Worm (Caenorhabditis elegans) whole organism, L4 larva: ENCODE measurements around the gene D1086.11.
A peak's percentile ranks its signal among the peaks of the same experiment; 100 is the strongest.

Source experiments
- D1046.2 ChIP-seq: fragments of 200-800 bp; sonication (Bioruptor generic); IDR thresholded peaks from 2 replicates; pipeline ENCODE4 v1.3.6; 2022; ENCODE audit warnings: missing genetic modification characterization, missing compliant biosample characterization
- F10B5.3 ChIP-seq: sonication (generic microtip); optimal IDR thresholded peaks from 2 replicates; lab custom pipeline; 2016; ENCODE audit warnings: mild to moderate bottlenecking, missing genetic modification characterization, missing compliant biosample characterization
- F26F4.8 ChIP-seq: fragments of 200-800 bp; sonication (Bioruptor generic); conservative IDR thresholded peaks from 2 replicates; pipeline ENCODE4 v1.3.6; 2022; ENCODE audit warnings: missing genetic modification characterization, missing compliant biosample characterization
- F37D6.2 ChIP-seq: sonication (generic microtip); optimal IDR thresholded peaks from 2 replicates; lab custom pipeline; 2016; ENCODE audit warnings: mild to moderate bottlenecking, missing genetic modification characterization, missing compliant biosample characterization
- F44E2.7 ChIP-seq: fragments of 200-800 bp; sonication (Bioruptor generic); IDR thresholded peaks from 2 replicates; pipeline ENCODE4 v2.1.2; 2022; ENCODE audit warnings: missing genetic modification characterization, missing compliant biosample characterization
- F49E8.2 ChIP-seq: sonication (generic microtip); optimal IDR thresholded peaks from 2 replicates; lab custom pipeline; 2016; ENCODE audit warnings: missing compliant biosample characterization, mild to moderate bottlenecking, missing genetic modification characterization, borderline replicate concordance
- T20F7.1 ChIP-seq: fragments of 200-800 bp; sonication (Bioruptor generic); optimal IDR thresholded peaks from 2 replicates; lab custom pipeline; 2018; ENCODE audit warnings: mild to moderate bottlenecking, missing genetic modification characterization, missing compliant biosample characterization
- T26A8.4 ChIP-seq: fragments of 200-800 bp; sonication (Bioruptor generic); IDR thresholded peaks from 2 replicates; pipeline ENCODE4 v1.3.6; 2022; ENCODE audit warnings: missing genetic modification characterization, missing compliant biosample characterization
- Y48G9A.11 ChIP-seq: fragments of 200-800 bp; sonication (Bioruptor generic); IDR thresholded peaks from 2 replicates; pipeline ENCODE4 v1.3.6; 2022; ENCODE audit warnings: missing genetic modification reagents, missing genetic modification characterization, missing compliant biosample characterization
- Y75B8A.6 ChIP-seq: fragments of 200-800 bp; sonication (Bioruptor generic); IDR thresholded peaks from 2 replicates; pipeline ENCODE4 v1.3.6; 2022; ENCODE audit warnings: missing genetic modification reagents, missing genetic modification characterization, missing compliant biosample characterization
- ama-1 ChIP-seq: fragments of 150-350 bp; optimal IDR thresholded peaks from 2 replicates; lab custom pipeline; 2014; ENCODE audit warnings: inconsistent platforms, mixed read lengths
- attf-4 ChIP-seq: sonication (generic microtip); optimal IDR thresholded peaks from 3 replicates; lab custom pipeline; 2017; ENCODE audit warnings: missing biosample characterization, missing genetic modification characterization
- ceh-62 ChIP-seq: sonication (generic microtip); optimal IDR thresholded peaks from 2 replicates; lab custom pipeline; 2017; ENCODE audit warnings: missing biosample characterization, missing genetic modification characterization
- ctbp-1 ChIP-seq: fragments of 200-800 bp; sonication (Bioruptor generic); IDR thresholded peaks from 2 replicates; pipeline ENCODE4 v1.3.6; 2022; ENCODE audit warnings: missing genetic modification reagents, missing genetic modification characterization, missing compliant biosample characterization
- daf-16 ChIP-seq, 3 experiments: sonication (generic microtip); optimal IDR thresholded peaks; 2 replicates each; lab custom pipeline; 2016 to 2017; ENCODE audit warnings: missing genetic modification characterization in 3 of 3, missing genetic modification reagents in 3 of 3, mild to moderate bottlenecking in 2 of 3, missing compliant biosample characterization in 2 of 3, missing biosample characterization in 1 of 3, moderate library complexity in 1 of 3
- daf-19 ChIP-seq: fragments of 200-800 bp; sonication (Bioruptor generic); conservative IDR thresholded peaks from 2 replicates; pipeline ENCODE4 v1.3.6; 2022; ENCODE audit warnings: missing genetic modification characterization, missing compliant biosample characterization
- dmd-6 ChIP-seq: fragments of 200-800 bp; sonication (Bioruptor generic); IDR thresholded peaks from 2 replicates; pipeline ENCODE4 v1.3.6; 2022; ENCODE audit warnings: missing genetic modification reagents, missing genetic modification characterization, missing compliant biosample characterization
- dmd-8 ChIP-seq: fragments of 200-800 bp; sonication (Bioruptor generic); IDR thresholded peaks from 2 replicates; pipeline ENCODE4 v1.3.6; 2022; ENCODE audit warnings: missing genetic modification characterization, missing compliant biosample characterization
- dmd-9 ChIP-seq: fragments of 200-800 bp; sonication (Bioruptor generic); IDR thresholded peaks from 2 replicates; pipeline ENCODE4 v1.3.6; 2022; ENCODE audit warnings: missing genetic modification reagents, missing genetic modification characterization, missing compliant biosample characterization
- duxl-1 ChIP-seq: sonication (generic microtip); optimal IDR thresholded peaks from 2 replicates; lab custom pipeline; 2016; ENCODE audit warnings: mild to moderate bottlenecking, missing genetic modification characterization, moderate library complexity, missing compliant biosample characterization; ENCODE audit not compliant: poor library complexity
- egl-27 ChIP-seq: sonication (generic microtip); optimal IDR thresholded peaks from 3 replicates; lab custom pipeline; 2017; ENCODE audit warnings: missing biosample characterization, missing genetic modification reagents, missing genetic modification characterization
- fkh-10 ChIP-seq: fragments of 150-350 bp; optimal IDR thresholded peaks from 2 replicates; lab custom pipeline; 2014; ENCODE audit warnings: missing biosample characterization, missing genetic modification reagents, missing genetic modification characterization
- gei-8 ChIP-seq: fragments of 200-800 bp; sonication (Bioruptor generic); optimal IDR thresholded peaks from 2 replicates; lab custom pipeline; 2018; ENCODE audit warnings: mild to moderate bottlenecking, missing genetic modification characterization, missing compliant biosample characterization
- hlh-11 ChIP-seq: fragments of 200-800 bp; sonication (Bioruptor generic); optimal IDR thresholded peaks from 2 replicates; lab custom pipeline; 2018; ENCODE audit warnings: mild to moderate bottlenecking, missing genetic modification characterization, missing compliant biosample characterization
- hmg-1.1 ChIP-seq: fragments of 200-800 bp; sonication (Bioruptor generic); IDR thresholded peaks from 2 replicates; pipeline ENCODE4 v1.3.6; 2022; ENCODE audit warnings: missing genetic modification reagents, missing genetic modification characterization, missing compliant biosample characterization
- lim-7 ChIP-seq: fragments of 200-800 bp; sonication (Bioruptor generic); IDR thresholded peaks from 2 replicates; pipeline ENCODE4 v1.3.6; 2022; ENCODE audit warnings: missing genetic modification characterization, missing compliant biosample characterization
- lin-1 ChIP-seq: fragments of 200-800 bp; sonication (Bioruptor generic); IDR thresholded peaks from 2 replicates; pipeline ENCODE4 v1.3.6; 2022; ENCODE audit warnings: missing genetic modification reagents, missing genetic modification characterization, missing compliant biosample characterization
- lin-13 ChIP-seq: fragments of 150-350 bp; optimal IDR thresholded peaks from 2 replicates; lab custom pipeline; 2014; ENCODE audit warnings: missing biosample characterization, missing genetic modification reagents, missing genetic modification characterization
- lin-29 ChIP-seq: fragments of 200-800 bp; sonication (Bioruptor generic); IDR thresholded peaks from 2 replicates; pipeline ENCODE4 v1.3.6; 2022; ENCODE audit warnings: missing genetic modification reagents, missing genetic modification characterization, missing compliant biosample characterization
- lin-38 ChIP-seq: fragments of 200-800 bp; sonication (Bioruptor generic); IDR thresholded peaks from 2 replicates; pipeline ENCODE4 v1.3.6; 2022; ENCODE audit warnings: missing genetic modification reagents, missing genetic modification characterization, missing compliant biosample characterization
- lir-3 ChIP-seq: sonication (generic microtip); optimal IDR thresholded peaks from 2 replicates; lab custom pipeline; 2016; ENCODE audit warnings: mild to moderate bottlenecking, missing genetic modification characterization, missing compliant biosample characterization
- lsy-2 ChIP-seq, 2 experiments: fragments of 150-350 bp in 1 of 2; sonication (generic microtip) in 1 of 2; optimal IDR thresholded peaks; 2 replicates each; lab custom pipeline; 2014 to 2017; ENCODE audit warnings: missing biosample characterization in 2 of 2, missing genetic modification characterization in 2 of 2
- mxl-2 ChIP-seq: fragments of 200-800 bp; sonication (Bioruptor generic); conservative IDR thresholded peaks from 2 replicates; pipeline ENCODE4 v1.3.6; 2022; ENCODE audit warnings: missing genetic modification reagents, missing genetic modification characterization, missing compliant biosample characterization
- mxl-3 ChIP-seq: fragments of 200-800 bp; sonication (Bioruptor generic); optimal IDR thresholded peaks from 2 replicates; lab custom pipeline; 2018; ENCODE audit warnings: mild to moderate bottlenecking, missing genetic modification characterization, missing compliant biosample characterization
- nhr-102 ChIP-seq: sonication (generic microtip); optimal IDR thresholded peaks from 2 replicates; lab custom pipeline; 2016; ENCODE audit warnings: mild to moderate bottlenecking, missing genetic modification characterization, moderate library complexity, missing compliant biosample characterization
- nhr-41 ChIP-seq: fragments of 200-800 bp; sonication (Bioruptor generic); IDR thresholded peaks from 2 replicates; pipeline ENCODE4 v1.3.6; 2022; ENCODE audit warnings: missing genetic modification reagents, missing genetic modification characterization, missing compliant biosample characterization
- pha-4 ChIP-seq, 2 experiments: fragments of 150-350 bp in 1 of 2; fragments of 200-800 bp in 1 of 2; sonication (Bioruptor generic) in 1 of 2; IDR thresholded peaks in 1 of 2; optimal IDR thresholded peaks in 1 of 2; 2 replicates each; pipeline versions ENCODE4 v1.3.6 to Lab custom; 2014 to 2022; ENCODE audit warnings: missing genetic modification characterization in 2 of 2, missing genetic modification reagents in 2 of 2, missing biosample characterization in 1 of 2, missing compliant biosample characterization in 1 of 2
- php-3 ChIP-seq: fragments of 200-800 bp; sonication (Bioruptor generic); IDR thresholded peaks from 2 replicates; pipeline ENCODE4 v1.3.6; 2022; ENCODE audit warnings: missing genetic modification reagents, missing genetic modification characterization, missing compliant biosample characterization
- rbr-2 ChIP-seq: sonication (generic microtip); optimal IDR thresholded peaks from 2 replicates; lab custom pipeline; 2016; ENCODE audit warnings: missing genotype, missing genetic modification characterization, missing compliant biosample characterization
- skn-1 ChIP-seq: fragments of 150-350 bp; optimal IDR thresholded peaks from 2 replicates; lab custom pipeline; 2014; ENCODE audit warnings: missing biosample characterization, missing genetic modification characterization
- snpc-1.2 ChIP-seq: fragments of 200-800 bp; sonication (Bioruptor generic); IDR thresholded peaks from 2 replicates; pipeline ENCODE4 v1.3.6; 2022; ENCODE audit warnings: missing genetic modification reagents, missing genetic modification characterization, missing compliant biosample characterization
- snpc-4 ChIP-seq: fragments of 150-350 bp; optimal IDR thresholded peaks from 2 replicates; lab custom pipeline; 2014; ENCODE audit warnings: missing biosample characterization, missing genetic modification characterization
- spr-1 ChIP-seq: sonication (generic microtip); optimal IDR thresholded peaks from 2 replicates; lab custom pipeline; 2016; ENCODE audit warnings: mild to moderate bottlenecking, missing genetic modification characterization, missing compliant biosample characterization
- spr-3 ChIP-seq: fragments of 200-800 bp; sonication (Bioruptor generic); optimal IDR thresholded peaks from 2 replicates; lab custom pipeline; 2018; ENCODE audit warnings: mild to moderate bottlenecking, missing genetic modification characterization, missing compliant biosample characterization
- unc-62 ChIP-seq, 3 experiments: fragments of 150-350 bp in 1 of 3; sonication (generic microtip); optimal IDR thresholded peaks in 2 of 3; peaks in 1 of 3; 1 replicate in 1 of 3; 2 replicates in 2 of 3; lab custom pipeline; 2014 to 2017; ENCODE audit warnings: missing biosample characterization in 3 of 3, missing genetic modification characterization in 3 of 3, missing genetic modification reagents in 3 of 3, missing genotype in 1 of 3

Gene D1086.11

DNA sequence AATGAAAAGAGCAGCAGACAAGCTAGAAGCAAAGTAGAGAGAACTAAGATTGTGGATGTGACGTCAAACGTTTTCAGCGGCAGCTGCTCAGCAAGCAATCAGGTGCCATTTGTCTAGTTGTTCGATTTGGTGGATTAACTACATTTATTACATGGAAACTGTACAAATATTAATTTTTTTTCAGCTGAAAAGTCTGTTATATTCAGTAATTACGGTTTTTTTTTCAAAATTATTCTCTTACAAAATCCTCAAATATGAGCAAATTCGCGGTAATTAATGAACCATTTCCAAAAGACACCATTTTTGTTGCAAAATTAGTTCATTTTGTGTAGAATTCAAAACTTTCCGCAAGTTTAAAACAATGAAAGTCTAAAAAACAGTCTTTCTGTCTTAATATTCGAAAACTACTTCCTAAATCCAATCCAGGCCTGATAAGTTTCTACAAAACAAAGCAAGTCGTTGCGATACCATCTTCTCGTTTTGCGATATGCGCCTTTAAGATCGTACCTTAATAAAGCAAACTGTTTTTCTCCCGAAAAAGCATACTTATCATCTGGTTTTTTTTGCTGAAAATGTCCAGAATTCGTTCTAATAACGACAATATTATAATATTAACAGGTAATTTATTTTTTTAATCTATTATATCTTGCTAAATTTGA lies 16.2 kb downstream of the D1086.11 start, which contains the start of the genes D1086.5 and him-5:
TSS of gene D1086.5 (minus strand) at position 51 of the 659 bp plus-strand sequence.
TSS of gene him-5 (plus strand) at position 118 of the 659 bp plus-strand sequence.
- TF ChIP-seq unc-62 (GFP tag; optimal IDR thresholded peaks at IDR 0.05 in 1 of 2; lab: Kevin White, UChicago), result peak in 1 of 2 experiments; percentile 57
- TF ChIP-seq unc-62 (tag; optimal IDR thresholded peaks at IDR 0.05; lab: Kevin White, UChicago), result no peak
- no peak for TF ChIP-seq fkh-10
- TF ChIP-seq, all 104 proteins: peak for 1

DNA sequence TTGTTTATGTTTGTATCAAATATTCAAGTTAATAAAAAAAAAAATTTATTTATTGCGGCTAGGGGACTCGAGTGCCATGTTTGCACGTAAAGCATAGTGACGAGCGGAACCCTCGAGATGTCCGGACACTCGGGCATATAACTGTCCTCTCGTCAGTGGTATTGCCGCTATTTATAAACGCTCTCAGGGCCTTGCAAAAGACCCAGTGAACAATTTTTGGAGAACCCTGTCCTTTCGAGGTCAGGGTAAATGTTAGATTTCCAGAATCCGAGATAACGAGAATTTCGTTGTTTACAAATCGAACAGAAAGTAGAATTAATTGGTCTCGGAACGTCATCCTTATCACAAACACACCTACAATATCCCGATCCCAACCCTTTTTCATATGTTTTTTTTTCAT lies 18.1 kb downstream of the D1086.11 start, which contains the start of gene D1086.3:
TSS of gene D1086.3 (plus strand) at position 390 of the 400 bp plus-strand sequence.
- TF ChIP-seq ama-1 (peak; percentile 97), gei-8 (GFP tag; lab: Kevin White, UChicago) (no peak), spr-1 (tag; lab: Kevin White, UChicago) (no peak), rbr-2 (tag; lab: Kevin White, UChicago) (peak; percentile 19), hmg-1.1 (GFP tag; lab: Robert Waterston, UW) (0 out of 2 replicates have a peak, but pooled peaks have one; percentile 23), Y48G9A.11 (peak; percentile 56; the same call in 1 of the 2 replicates), duxl-1 (peak; percentile 14), F49E8.2 (peak; percentile 85), Y75B8A.6 (GFP tag; lab: Robert Waterston, UW) (no peak), pha-4 (GFP tag; IDR thresholded peaks at IDR 0.05; lab: Robert Waterston, UW) (0 out of 2 replicates have a peak, but pooled peaks have one; percentile 39), pha-4 (tag; optimal IDR thresholded peaks at IDR 0.05; lab: Kevin White, UChicago) (no peak), T26A8.4 (peak; percentile 62), mxl-3 (GFP tag; lab: Kevin White, UChicago) (no peak), ctbp-1 (no peak), lin-29 (no peak), F37D6.2 (tag; lab: Kevin White, UChicago) (no peak), lin-38 (GFP tag; lab: Robert Waterston, UW) (peak; percentile 73; the same call in 1 of the 2 replicates), F10B5.3 (tag; lab: Kevin White, UChicago) (peak; percentile 62), lin-13 (peak; percentile 23), dmd-9 (GFP tag; lab: Robert Waterston, UW) (no peak), egl-27 (tag; lab: Kevin White, UChicago) (no peak), D1046.2 (no peak), unc-62 (GFP tag; optimal IDR thresholded peaks at IDR 0.05 in 1 of 2; lab: Kevin White, UChicago) (no peak), unc-62 (tag; optimal IDR thresholded peaks at IDR 0.05; lab: Kevin White, UChicago) (no peak), snpc-1.2 (GFP tag; lab: Robert Waterston, UW) (peak; percentile 73; the same call in 1 of the 2 replicates), spr-3 (GFP tag; lab: Kevin White, UChicago) (no peak), F44E2.7 (GFP tag; lab: Robert Waterston, UW) (no peak), lim-7 (GFP tag; lab: Robert Waterston, UW) (no peak), php-3 (GFP tag; lab: Robert Waterston, UW) (0 out of 2 replicates have a peak, but pooled peaks have one; percentile 20), lir-3 (tag; lab: Kevin White, UChicago) (no peak), mxl-2 (GFP tag; lab: Robert Waterston, UW) (no peak), daf-16 (GFP tag; optimal IDR thresholded peaks at IDR 0.05; lab: Kevin White, UChicago) (peak; percentile 36 to 76), daf-16 (tag; optimal IDR thresholded peaks at IDR 0.05; lab: Kevin White, UChicago) (peak; percentile 55), dmd-8 (GFP tag; lab: Robert Waterston, UW) (no peak), lin-1 (GFP tag; lab: Robert Waterston, UW) (0 out of 2 replicates have a peak, but pooled peaks have one; percentile 42), ceh-62 (tag; lab: Kevin White, UChicago) (no peak), daf-19 (0 out of 2 replicates have a peak, but pooled peaks have one; percentile 46), F26F4.8 (GFP tag; lab: Robert Waterston, UW) (no peak), nhr-102 (tag; lab: Kevin White, UChicago) (peak; percentile 11), skn-1 (tag; lab: Kevin White, UChicago) (no peak), dmd-6 (GFP tag; lab: Robert Waterston, UW) (no peak), nhr-41 (GFP tag; lab: Robert Waterston, UW) (no peak), lsy-2 (tag; optimal IDR thresholded peaks at IDR 0.05; lab: Kevin White, UChicago) (peak in 1 of 2 experiments; percentile 37), hlh-11 (peak; percentile 30), snpc-4 (tag; lab: Kevin White, UChicago) (peak; percentile 88), attf-4 (tag; lab: Kevin White, UChicago) (no peak), T20F7.1 (GFP tag; lab: Kevin White, UChicago) (no peak)
